Worm (Caenorhabditis elegans) whole organism, late embryonic: ENCODE measurements around the gene str-246.

Experiments used
- Y22D7AL.16 ChIP-seq: sonication (generic microtip); optimal IDR thresholded peaks from 2 replicates; lab custom pipeline; 2016; ENCODE audit warnings: missing genetic modification characterization, missing compliant biosample characterization
- ceh-2 ChIP-seq: sonication (generic microtip); optimal IDR thresholded peaks from 2 replicates; lab custom pipeline; 2016; ENCODE audit warnings: missing genotype, missing genetic modification characterization, missing compliant biosample characterization
- eyg-1 ChIP-seq: sonication (generic microtip); optimal IDR thresholded peaks from 2 replicates; lab custom pipeline; 2016; ENCODE audit warnings: missing genotype, missing genetic modification characterization, missing compliant biosample characterization
- hlh-6 ChIP-seq: sonication (generic microtip); optimal IDR thresholded peaks from 2 replicates; lab custom pipeline; 2016; ENCODE audit warnings: missing genotype, missing genetic modification characterization, missing compliant biosample characterization
- nhr-11 ChIP-seq: fragments of 150-350 bp; optimal IDR thresholded peaks from 2 replicates; lab custom pipeline; 2014; ENCODE audit warnings: missing biosample characterization, missing genetic modification characterization
- npax-4 ChIP-seq: sonication (generic microtip); optimal IDR thresholded peaks from 2 replicates; lab custom pipeline; 2016; ENCODE audit warnings: missing genetic modification characterization, missing compliant biosample characterization
- odd-2 ChIP-seq: sonication (generic microtip); optimal IDR thresholded peaks from 2 replicates; lab custom pipeline; 2017; ENCODE audit warnings: antibody characterized with exemption, mild to moderate bottlenecking, missing genetic modification characterization, missing compliant biosample characterization
- pha-2 ChIP-seq: sonication (generic microtip); optimal IDR thresholded peaks from 2 replicates; lab custom pipeline; 2017; ENCODE audit warnings: mild to moderate bottlenecking, missing genetic modification characterization, missing compliant biosample characterization
- sdc-2 ChIP-seq: sonication (generic microtip); optimal IDR thresholded peaks from 2 replicates; lab custom pipeline; 2016; ENCODE audit warnings: missing genotype, missing genetic modification characterization, missing compliant biosample characterization
- tbx-2 ChIP-seq: sonication (generic microtip); optimal IDR thresholded peaks from 2 replicates; lab custom pipeline; 2016; ENCODE audit warnings: missing genetic modification characterization, missing compliant biosample characterization

str-246 gene

DNA sequence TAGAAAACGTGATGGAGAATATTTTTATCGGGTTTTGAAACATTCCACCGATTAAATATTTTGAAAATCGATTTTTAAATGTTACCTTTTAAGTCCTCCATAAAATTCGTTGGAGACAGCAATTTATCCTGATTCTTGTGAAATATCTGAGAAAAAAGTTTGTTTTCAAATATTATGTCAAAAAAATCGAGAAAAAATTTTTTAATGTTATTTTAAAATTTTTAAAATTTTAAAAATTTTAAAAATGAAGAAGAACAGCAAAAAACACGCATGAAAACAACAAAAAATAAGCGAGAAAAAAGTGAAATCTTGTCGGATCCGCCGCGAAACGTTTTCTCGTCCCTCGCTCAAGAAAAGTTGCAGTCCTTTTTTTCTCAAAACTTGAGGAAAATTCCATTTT, 50.0 kb downstream of the str-246 start, which contains the start of gene Y48A6C.8:
Gene Y48A6C.8, minus strand, starts transcription at position 101 of the 400 bp plus-strand sequence.
- TF ChIP-seq eyg-1 (tag; lab: Kevin White, UChicago): no peak
- no peak for TF ChIP-seq npax-4 (tag; lab: Kevin White, UChicago)
- no peak for TF ChIP-seq sdc-2 (tag; lab: Kevin White, UChicago)
- TF ChIP-seq ceh-2 (tag; lab: Kevin White, UChicago): no peak
- no peak for TF ChIP-seq odd-2 (tag; lab: Kevin White, UChicago)
- TF ChIP-seq pha-2 (tag; lab: Kevin White, UChicago): no peak
- TF ChIP-seq tbx-2 (tag; lab: Kevin White, UChicago): no peak
- TF ChIP-seq hlh-6: no peak
- TF ChIP-seq nhr-11: no peak
- TF ChIP-seq Y22D7AL.16 (tag; lab: Kevin White, UChicago): no peak
